Worm (Caenorhabditis elegans) whole organism, L4 larva: ENCODE results near the gene nas-15.

ENCODE experiments used
- D1046.2 ChIP-seq: fragments of 200-800 bp; sonication (Bioruptor generic); IDR thresholded peaks from 2 replicates; pipeline ENCODE4 v1.3.6; 2022; ENCODE audit warnings: missing genetic modification characterization, missing compliant biosample characterization
- F10B5.3 ChIP-seq: sonication (generic microtip); optimal IDR thresholded peaks from 2 replicates; lab custom pipeline; 2016; ENCODE audit warnings: mild to moderate bottlenecking, missing genetic modification characterization, missing compliant biosample characterization
- R02D3.7 ChIP-seq: fragments of 150-350 bp; sonication (generic microtip); optimal IDR thresholded peaks from 3 replicates; lab custom pipeline; 2014; ENCODE audit warnings: missing biosample characterization, missing genetic modification characterization
- T20F7.1 ChIP-seq: fragments of 200-800 bp; sonication (Bioruptor generic); optimal IDR thresholded peaks from 2 replicates; lab custom pipeline; 2018; ENCODE audit warnings: mild to moderate bottlenecking, missing genetic modification characterization, missing compliant biosample characterization
- ZK546.5 ChIP-seq, 2 experiments: sonication (generic microtip); optimal IDR thresholded peaks; 2 replicates each; lab custom pipeline; 2017; ENCODE audit warnings: missing biosample characterization in 2 of 2, missing genetic modification characterization in 2 of 2
- aly-2 ChIP-seq: sonication (generic microtip); optimal IDR thresholded peaks from 2 replicates; lab custom pipeline; 2018; ENCODE audit warnings: missing biosample characterization, missing genetic modification characterization
- arid-1 ChIP-seq: fragments of 200-800 bp; sonication (Bioruptor generic); conservative IDR thresholded peaks from 2 replicates; pipeline ENCODE4 v1.3.6; 2022; ENCODE audit warnings: missing genetic modification reagents, missing genetic modification characterization, missing compliant biosample characterization
- attf-4 ChIP-seq: sonication (generic microtip); optimal IDR thresholded peaks from 3 replicates; lab custom pipeline; 2017; ENCODE audit warnings: missing biosample characterization, missing genetic modification characterization
- ceh-20 ChIP-seq: fragments of 200-800 bp; sonication (Bioruptor generic); IDR thresholded peaks from 2 replicates; pipeline ENCODE4 v1.3.6; 2022; ENCODE audit warnings: missing genetic modification reagents, missing genetic modification characterization, missing compliant biosample characterization
- ceh-82 ChIP-seq: sonication (generic microtip); optimal IDR thresholded peaks from 2 replicates; lab custom pipeline; 2017; ENCODE audit warnings: missing biosample characterization, missing genetic modification characterization
- ces-1 ChIP-seq: fragments of 150-350 bp; sonication (generic microtip); optimal IDR thresholded peaks from 4 replicates; lab custom pipeline; 2014; ENCODE audit warnings: missing biosample characterization, missing genetic modification reagents, missing genetic modification characterization
- ctbp-1 ChIP-seq: fragments of 200-800 bp; sonication (Bioruptor generic); IDR thresholded peaks from 2 replicates; pipeline ENCODE4 v1.3.6; 2022; ENCODE audit warnings: missing genetic modification reagents, missing genetic modification characterization, missing compliant biosample characterization
- daf-16 ChIP-seq, 3 experiments: sonication (generic microtip); optimal IDR thresholded peaks; 2 replicates each; lab custom pipeline; 2016 to 2017; ENCODE audit warnings: missing genetic modification characterization in 3 of 3, missing genetic modification reagents in 3 of 3, mild to moderate bottlenecking in 2 of 3, missing compliant biosample characterization in 2 of 3, missing biosample characterization in 1 of 3, moderate library complexity in 1 of 3
- daf-8 ChIP-seq: fragments of 200-800 bp; sonication (Bioruptor generic); IDR thresholded peaks from 2 replicates; pipeline ENCODE4 v1.3.6; 2022; ENCODE audit warnings: missing genetic modification characterization, missing compliant biosample characterization
- duxl-1 ChIP-seq: sonication (generic microtip); optimal IDR thresholded peaks from 2 replicates; lab custom pipeline; 2016; ENCODE audit warnings: mild to moderate bottlenecking, missing genetic modification characterization, moderate library complexity, missing compliant biosample characterization; ENCODE audit not compliant: poor library complexity
- dve-1 ChIP-seq: sonication (generic microtip); optimal IDR thresholded peaks from 2 replicates; lab custom pipeline; 2017; ENCODE audit warnings: antibody characterized with exemption, mild to moderate bottlenecking, missing genetic modification characterization, missing compliant biosample characterization; ENCODE audit not compliant: insufficient read depth
- egl-27 ChIP-seq: sonication (generic microtip); optimal IDR thresholded peaks from 3 replicates; lab custom pipeline; 2017; ENCODE audit warnings: missing biosample characterization, missing genetic modification reagents, missing genetic modification characterization
- hif-1 ChIP-seq, 2 experiments: sonication (generic microtip); optimal IDR thresholded peaks; 2 replicates each; lab custom pipeline; 2016 to 2017; ENCODE audit warnings: missing compliant biosample characterization in 2 of 2, missing genetic modification characterization in 2 of 2, missing genetic modification reagents in 2 of 2, missing genotype in 2 of 2, mild to moderate bottlenecking in 1 of 2
- hmg-1.1 ChIP-seq: fragments of 200-800 bp; sonication (Bioruptor generic); IDR thresholded peaks from 2 replicates; pipeline ENCODE4 v1.3.6; 2022; ENCODE audit warnings: missing genetic modification reagents, missing genetic modification characterization, missing compliant biosample characterization
- lin-13 ChIP-seq: fragments of 150-350 bp; optimal IDR thresholded peaks from 2 replicates; lab custom pipeline; 2014; ENCODE audit warnings: missing biosample characterization, missing genetic modification reagents, missing genetic modification characterization
- lin-15B ChIP-seq: fragments of 150-350 bp; sonication (generic microtip); optimal IDR thresholded peaks from 3 replicates; lab custom pipeline; 2014; ENCODE audit warnings: missing biosample characterization, missing genetic modification characterization
- lir-3 ChIP-seq: sonication (generic microtip); optimal IDR thresholded peaks from 2 replicates; lab custom pipeline; 2016; ENCODE audit warnings: mild to moderate bottlenecking, missing genetic modification characterization, missing compliant biosample characterization
- madf-9 ChIP-seq: fragments of 200-800 bp; sonication (Bioruptor generic); conservative IDR thresholded peaks from 2 replicates; pipeline ENCODE4 v1.3.6; 2022; ENCODE audit warnings: missing genetic modification reagents, missing genetic modification characterization, missing compliant biosample characterization
- mdl-1 ChIP-seq, 2 experiments: fragments of 150-350 bp in 1 of 2; sonication (generic microtip) in 1 of 2; optimal IDR thresholded peaks; 2 replicates each; lab custom pipeline; 2014 to 2017; ENCODE audit warnings: missing biosample characterization in 2 of 2, missing genetic modification characterization in 2 of 2
- mdt-29 ChIP-seq: fragments of 200-800 bp; sonication (Bioruptor generic); IDR thresholded peaks from 2 replicates; pipeline ENCODE4 v1.3.6; 2022; ENCODE audit warnings: missing genetic modification reagents, missing genetic modification characterization, missing compliant biosample characterization
- mes-2 ChIP-seq: sonication (generic microtip); optimal IDR thresholded peaks from 2 replicates; lab custom pipeline; 2016; ENCODE audit warnings: missing genotype, mild to moderate bottlenecking, missing genetic modification characterization, missing compliant biosample characterization; ENCODE audit not compliant: poor library complexity, severe bottlenecking
- mxl-2 ChIP-seq: fragments of 200-800 bp; sonication (Bioruptor generic); conservative IDR thresholded peaks from 2 replicates; pipeline ENCODE4 v1.3.6; 2022; ENCODE audit warnings: missing genetic modification reagents, missing genetic modification characterization, missing compliant biosample characterization
- mxl-3 ChIP-seq: fragments of 200-800 bp; sonication (Bioruptor generic); optimal IDR thresholded peaks from 2 replicates; lab custom pipeline; 2018; ENCODE audit warnings: mild to moderate bottlenecking, missing genetic modification characterization, missing compliant biosample characterization
- nhr-102 ChIP-seq: sonication (generic microtip); optimal IDR thresholded peaks from 2 replicates; lab custom pipeline; 2016; ENCODE audit warnings: mild to moderate bottlenecking, missing genetic modification characterization, moderate library complexity, missing compliant biosample characterization
- nhr-111 ChIP-seq: fragments of 200-800 bp; sonication (Bioruptor generic); optimal IDR thresholded peaks from 2 replicates; lab custom pipeline; 2018; ENCODE audit warnings: mild to moderate bottlenecking, missing genetic modification characterization, missing compliant biosample characterization
- nhr-28 ChIP-seq: fragments of 150-350 bp; optimal IDR thresholded peaks from 2 replicates; lab custom pipeline; 2014; ENCODE audit warnings: missing biosample characterization, missing genetic modification characterization
- nhr-41 ChIP-seq: fragments of 200-800 bp; sonication (Bioruptor generic); IDR thresholded peaks from 2 replicates; pipeline ENCODE4 v1.3.6; 2022; ENCODE audit warnings: missing genetic modification reagents, missing genetic modification characterization, missing compliant biosample characterization
- nhr-42 ChIP-seq: fragments of 200-800 bp; sonication (Bioruptor generic); IDR thresholded peaks from 2 replicates; pipeline ENCODE4 v1.3.6; 2022; ENCODE audit warnings: missing genetic modification characterization, missing compliant biosample characterization
- nhr-48 ChIP-seq: sonication (generic microtip); optimal IDR thresholded peaks from 2 replicates; lab custom pipeline; 2016; ENCODE audit warnings: mild to moderate bottlenecking, missing genetic modification characterization, missing compliant biosample characterization
- pha-4 ChIP-seq, 2 experiments: fragments of 150-350 bp in 1 of 2; fragments of 200-800 bp in 1 of 2; sonication (Bioruptor generic) in 1 of 2; IDR thresholded peaks in 1 of 2; optimal IDR thresholded peaks in 1 of 2; 2 replicates each; pipeline versions ENCODE4 v1.3.6 to Lab custom; 2014 to 2022; ENCODE audit warnings: missing genetic modification characterization in 2 of 2, missing genetic modification reagents in 2 of 2, missing biosample characterization in 1 of 2, missing compliant biosample characterization in 1 of 2
- pqm-1 ChIP-seq: sonication (generic microtip); optimal IDR thresholded peaks from 2 replicates; lab custom pipeline; 2017; ENCODE audit warnings: missing biosample characterization, missing genetic modification characterization
- rbr-2 ChIP-seq: sonication (generic microtip); optimal IDR thresholded peaks from 2 replicates; lab custom pipeline; 2016; ENCODE audit warnings: missing genotype, missing genetic modification characterization, missing compliant biosample characterization
- saeg-2 ChIP-seq: fragments of 200-800 bp; sonication (Bioruptor generic); IDR thresholded peaks from 2 replicates; pipeline ENCODE4 v1.3.6; 2022; ENCODE audit warnings: missing genetic modification reagents, missing genetic modification characterization, missing compliant biosample characterization
- set-16 ChIP-seq: fragments of 200-800 bp; sonication (Bioruptor generic); IDR thresholded peaks from 2 replicates; pipeline ENCODE4 v1.3.6; 2022; ENCODE audit warnings: missing genetic modification reagents, missing genetic modification characterization, missing compliant biosample characterization
- tag-97 ChIP-seq: fragments of 200-800 bp; sonication (Bioruptor generic); IDR thresholded peaks from 2 replicates; pipeline ENCODE4 v1.3.6; 2022; ENCODE audit warnings: missing genetic modification characterization, missing compliant biosample characterization
- tra-1 ChIP-seq: fragments of 200-800 bp; sonication (Bioruptor generic); IDR thresholded peaks from 2 replicates; pipeline ENCODE4 v1.3.6; 2022; ENCODE audit warnings: missing genetic modification reagents, missing genetic modification characterization, missing compliant biosample characterization
- unc-130 ChIP-seq: sonication (generic microtip); optimal IDR thresholded peaks from 2 replicates; lab custom pipeline; 2016; ENCODE audit warnings: missing genetic modification reagents, missing genetic modification characterization, missing compliant biosample characterization
- unc-39 ChIP-seq: sonication (generic microtip); optimal IDR thresholded peaks from 2 replicates; lab custom pipeline; 2017; ENCODE audit warnings: missing biosample characterization, missing genetic modification characterization
- vab-7 ChIP-seq: fragments of 200-800 bp; sonication (Bioruptor generic); IDR thresholded peaks from 2 replicates; pipeline ENCODE4 v1.3.6; 2022; ENCODE audit warnings: missing genetic modification reagents, missing genetic modification characterization, missing compliant biosample characterization
- zfp-3 ChIP-seq: fragments of 200-800 bp; sonication (Bioruptor generic); conservative IDR thresholded peaks from 2 replicates; pipeline ENCODE4 v1.3.6; 2022; ENCODE audit warnings: missing genetic modification reagents, missing genetic modification characterization, missing compliant biosample characterization
- zip-11 ChIP-seq: fragments of 200-800 bp; sonication (Bioruptor generic); IDR thresholded peaks from 2 replicates; pipeline ENCODE4 v1.3.6; 2022; ENCODE audit warnings: missing genetic modification characterization, missing compliant biosample characterization
- zip-2 ChIP-seq: fragments of 150-350 bp; optimal IDR thresholded peaks from 2 replicates; lab custom pipeline; 2014; ENCODE audit warnings: missing biosample characterization, missing genetic modification characterization
- ztf-7 ChIP-seq: fragments of 150-350 bp; optimal IDR thresholded peaks from 2 replicates; lab custom pipeline; 2014; ENCODE audit warnings: missing biosample characterization, missing genetic modification characterization

Gene nas-15

DNA sequence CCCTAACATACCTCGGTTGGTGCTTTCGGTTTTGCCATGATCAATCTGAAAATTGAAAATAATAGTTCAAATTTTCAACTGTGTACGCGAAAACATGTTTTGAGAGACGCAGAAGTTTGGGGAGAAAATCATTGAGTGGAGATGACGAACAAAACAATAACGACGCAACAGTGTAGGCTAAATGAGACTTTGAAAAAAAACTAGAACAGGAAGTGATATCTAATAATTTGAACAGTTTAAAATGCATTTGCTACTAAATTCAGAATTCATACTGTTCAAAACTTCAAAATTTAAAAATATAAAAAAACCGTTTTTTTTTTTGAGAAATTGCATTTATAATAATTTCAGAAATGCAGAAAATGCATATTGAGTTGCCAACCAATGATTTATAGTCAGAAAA is 35.5 kb downstream of the nas-15 start, which contains the start of gene F25E2.3:
TSS of gene F25E2.3 (minus strand) at position 101 of the 400 bp plus-strand sequence.
- TF ChIP-seq dve-1 (tag; lab: Kevin White, UChicago) (no peak), pqm-1 (tag; lab: Kevin White, UChicago) (no peak), vab-7 (GFP tag; lab: Robert Waterston, UW) (no peak), rbr-2 (no peak), daf-16 (GFP tag; optimal IDR thresholded peaks at IDR 0.05; lab: Kevin White, UChicago) (no peak), daf-16 (tag; optimal IDR thresholded peaks at IDR 0.05; lab: Kevin White, UChicago) (peak; percentile 42)

DNA sequence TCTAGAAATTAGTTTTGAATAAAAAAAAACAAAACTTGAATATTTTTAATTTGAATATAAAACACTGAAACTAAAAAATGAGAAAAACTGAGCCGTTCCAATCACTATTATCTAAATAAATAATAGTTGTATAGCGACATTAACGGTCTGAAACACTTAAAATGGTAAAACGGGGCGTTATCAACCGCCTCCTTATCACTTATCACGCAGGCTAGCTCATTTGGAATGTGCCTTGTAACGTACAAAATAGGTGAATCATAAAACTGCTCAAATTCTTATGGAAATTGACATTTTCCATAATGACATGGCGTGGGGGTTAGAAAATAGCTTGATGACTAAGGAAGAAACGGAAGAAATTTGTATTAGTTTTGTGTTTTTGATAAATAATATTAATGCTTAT is 38.4 kb downstream of the nas-15 start, which contains the start of gene ifd-2:
TSS of gene ifd-2 (minus strand) at position 1 of the 400 bp plus-strand sequence.
- TF ChIP-seq mdt-29 (GFP tag; lab: Robert Waterston, UW) (no peak), zfp-3 (GFP tag; lab: Robert Waterston, UW) (no peak), T20F7.1 (GFP tag; lab: Kevin White, UChicago) (no peak), ceh-20 (GFP tag; lab: Robert Waterston, UW) (no peak), nhr-41 (GFP tag; lab: Robert Waterston, UW) (no peak), ctbp-1 (GFP tag; lab: Robert Waterston, UW) (no peak), mxl-2 (GFP tag; lab: Robert Waterston, UW) (no peak), saeg-2 (GFP tag; lab: Robert Waterston, UW) (no peak), lin-13 (GFP tag; lab: Kevin White, UChicago) (no peak), pha-4 (GFP tag; IDR thresholded peaks at IDR 0.05; lab: Robert Waterston, UW) (no peak), pha-4 (tag; optimal IDR thresholded peaks at IDR 0.05; lab: Kevin White, UChicago) (no peak), unc-39 (no peak), nhr-111 (GFP tag; lab: Kevin White, UChicago) (no peak), hif-1 (tag; optimal IDR thresholded peaks at IDR 0.05; lab: Kevin White, UChicago) (no peak), ceh-82 (tag; lab: Kevin White, UChicago) (no peak), duxl-1 (tag; lab: Kevin White, UChicago) (no peak), nhr-48 (no peak), attf-4 (tag; lab: Kevin White, UChicago) (no peak), zip-11 (GFP tag; lab: Robert Waterston, UW) (no peak), arid-1 (GFP tag; lab: Robert Waterston, UW) (no peak), daf-8 (GFP tag; lab: Robert Waterston, UW) (no peak), lin-15B (tag; lab: Kevin White, UChicago) (no peak), tra-1 (GFP tag; lab: Robert Waterston, UW) (peak; percentile 70; the same call in 1 of the 2 replicates), ZK546.5 (tag; optimal IDR thresholded peaks at IDR 0.05; lab: Kevin White, UChicago) (no peak), mes-2 (tag; lab: Kevin White, UChicago) (peak; percentile 1), R02D3.7 (tag; lab: Kevin White, UChicago) (no peak), aly-2 (tag; lab: Kevin White, UChicago) (no peak), ces-1 (no peak), set-16 (GFP tag; lab: Robert Waterston, UW) (no peak), D1046.2 (GFP tag; lab: Robert Waterston, UW) (no peak), zip-2 (tag; lab: Kevin White, UChicago) (no peak), egl-27 (tag; lab: Kevin White, UChicago) (no peak), dve-1 (tag; lab: Kevin White, UChicago) (peak; percentile 54), nhr-42 (GFP tag; lab: Robert Waterston, UW) (no peak), ztf-7 (tag; lab: Kevin White, UChicago) (no peak), rbr-2 (no peak), nhr-28 (tag; lab: Kevin White, UChicago) (peak; percentile 53), hmg-1.1 (GFP tag; lab: Robert Waterston, UW) (no peak), madf-9 (GFP tag; lab: Robert Waterston, UW) (no peak), nhr-102 (tag; lab: Kevin White, UChicago) (peak; percentile 12), unc-130 (GFP tag; lab: Kevin White, UChicago) (no peak), lir-3 (tag; lab: Kevin White, UChicago) (no peak), mdl-1 (tag; optimal IDR thresholded peaks at IDR 0.05; lab: Kevin White, UChicago) (no peak), mxl-3 (GFP tag; lab: Kevin White, UChicago) (no peak), tag-97 (no peak), F10B5.3 (tag; lab: Kevin White, UChicago) (no peak)
